Fruit fly (Drosophila melanogaster): Measurements from ENCODE around the gene Gr64a.

dm6 chr3L:4026506-4026868 is at the start of gene Gr64a:
- TF ChIP-seq CG8478 (optimal IDR thresholded peaks at IDR 0.05), result no peak
- no peak for TF ChIP-seq CTCF (optimal IDR thresholded peaks at IDR 0.05)
